Worm (Caenorhabditis elegans) whole organism, L4 larva: ENCODE results near the gene oef-1.

ENCODE experiments used
- F10B5.3 ChIP-seq: sonication (generic microtip); optimal IDR thresholded peaks from 2 replicates; lab custom pipeline; 2016; ENCODE audit warnings: mild to moderate bottlenecking, missing genetic modification characterization, missing compliant biosample characterization
- F26F4.8 ChIP-seq: fragments of 200-800 bp; sonication (Bioruptor generic); conservative IDR thresholded peaks from 2 replicates; pipeline ENCODE4 v1.3.6; 2022; ENCODE audit warnings: missing genetic modification characterization, missing compliant biosample characterization
- F37D6.2 ChIP-seq: sonication (generic microtip); optimal IDR thresholded peaks from 2 replicates; lab custom pipeline; 2016; ENCODE audit warnings: mild to moderate bottlenecking, missing genetic modification characterization, missing compliant biosample characterization
- R02D3.7 ChIP-seq: fragments of 150-350 bp; sonication (generic microtip); optimal IDR thresholded peaks from 3 replicates; lab custom pipeline; 2014; ENCODE audit warnings: missing biosample characterization, missing genetic modification characterization
- T20F7.1 ChIP-seq: fragments of 200-800 bp; sonication (Bioruptor generic); optimal IDR thresholded peaks from 2 replicates; lab custom pipeline; 2018; ENCODE audit warnings: mild to moderate bottlenecking, missing genetic modification characterization, missing compliant biosample characterization
- Y48G9A.11 ChIP-seq: fragments of 200-800 bp; sonication (Bioruptor generic); IDR thresholded peaks from 2 replicates; pipeline ENCODE4 v1.3.6; 2022; ENCODE audit warnings: missing genetic modification reagents, missing genetic modification characterization, missing compliant biosample characterization
- Y5F2A.4 ChIP-seq: fragments of 200-800 bp; sonication (Bioruptor generic); optimal IDR thresholded peaks from 2 replicates; lab custom pipeline; 2018; ENCODE audit warnings: mild to moderate bottlenecking, missing genetic modification characterization, missing compliant biosample characterization
- ZK337.2 ChIP-seq: fragments of 200-800 bp; sonication (Bioruptor generic); IDR thresholded peaks from 2 replicates; pipeline ENCODE4 v1.3.6; 2022; ENCODE audit warnings: missing genetic modification reagents, missing genetic modification characterization, missing compliant biosample characterization
- aha-1 ChIP-seq: fragments of 150-350 bp; peaks from one replicate; lab custom pipeline; 2014; ENCODE audit warnings: missing biosample characterization, missing genetic modification characterization
- ama-1 ChIP-seq: fragments of 150-350 bp; optimal IDR thresholded peaks from 2 replicates; lab custom pipeline; 2014; ENCODE audit warnings: inconsistent platforms, mixed read lengths
- ceh-20 ChIP-seq: fragments of 200-800 bp; sonication (Bioruptor generic); IDR thresholded peaks from 2 replicates; pipeline ENCODE4 v1.3.6; 2022; ENCODE audit warnings: missing genetic modification reagents, missing genetic modification characterization, missing compliant biosample characterization
- ceh-32 ChIP-seq: sonication (generic microtip); optimal IDR thresholded peaks from 2 replicates; lab custom pipeline; 2016; ENCODE audit warnings: mild to moderate bottlenecking, missing genetic modification characterization, missing compliant biosample characterization; ENCODE audit not compliant: poor library complexity
- ceh-44 ChIP-seq: fragments of 200-800 bp; sonication (Bioruptor generic); IDR thresholded peaks from 2 replicates; pipeline ENCODE4 v1.3.6; 2022; ENCODE audit warnings: missing genetic modification reagents, missing genetic modification characterization, missing compliant biosample characterization
- daf-12 ChIP-seq: fragments of 150-350 bp; optimal IDR thresholded peaks from 2 replicates; lab custom pipeline; 2014; ENCODE audit warnings: missing biosample characterization, missing genetic modification reagents, missing genetic modification characterization
- daf-16 ChIP-seq, 3 experiments: sonication (generic microtip); optimal IDR thresholded peaks; 2 replicates each; lab custom pipeline; 2016 to 2017; ENCODE audit warnings: missing genetic modification characterization in 3 of 3, missing genetic modification reagents in 3 of 3, mild to moderate bottlenecking in 2 of 3, missing compliant biosample characterization in 2 of 3, missing biosample characterization in 1 of 3, moderate library complexity in 1 of 3
- daf-19 ChIP-seq: fragments of 200-800 bp; sonication (Bioruptor generic); conservative IDR thresholded peaks from 2 replicates; pipeline ENCODE4 v1.3.6; 2022; ENCODE audit warnings: missing genetic modification characterization, missing compliant biosample characterization
- dmd-8 ChIP-seq: fragments of 200-800 bp; sonication (Bioruptor generic); IDR thresholded peaks from 2 replicates; pipeline ENCODE4 v1.3.6; 2022; ENCODE audit warnings: missing genetic modification characterization, missing compliant biosample characterization
- duxl-1 ChIP-seq: sonication (generic microtip); optimal IDR thresholded peaks from 2 replicates; lab custom pipeline; 2016; ENCODE audit warnings: mild to moderate bottlenecking, missing genetic modification characterization, moderate library complexity, missing compliant biosample characterization; ENCODE audit not compliant: poor library complexity
- fkh-10 ChIP-seq: fragments of 150-350 bp; optimal IDR thresholded peaks from 2 replicates; lab custom pipeline; 2014; ENCODE audit warnings: missing biosample characterization, missing genetic modification reagents, missing genetic modification characterization
- fos-1 ChIP-seq: fragments of 150-350 bp; optimal IDR thresholded peaks from 2 replicates; lab custom pipeline; 2014; ENCODE audit warnings: missing biosample characterization, missing genetic modification characterization
- hlh-11 ChIP-seq: fragments of 200-800 bp; sonication (Bioruptor generic); optimal IDR thresholded peaks from 2 replicates; lab custom pipeline; 2018; ENCODE audit warnings: mild to moderate bottlenecking, missing genetic modification characterization, missing compliant biosample characterization
- hlh-30 ChIP-seq: sonication (generic microtip); optimal IDR thresholded peaks from 2 replicates; lab custom pipeline; 2017; ENCODE audit warnings: antibody characterized with exemption, mild to moderate bottlenecking, missing genetic modification characterization, missing compliant biosample characterization; ENCODE audit not compliant: insufficient read depth
- jun-1 ChIP-seq: fragments of 150-350 bp; optimal IDR thresholded peaks from 2 replicates; lab custom pipeline; 2014; ENCODE audit warnings: missing biosample characterization, missing genetic modification reagents, missing genetic modification characterization
- lin-1 ChIP-seq: fragments of 200-800 bp; sonication (Bioruptor generic); IDR thresholded peaks from 2 replicates; pipeline ENCODE4 v1.3.6; 2022; ENCODE audit warnings: missing genetic modification reagents, missing genetic modification characterization, missing compliant biosample characterization
- lin-13 ChIP-seq: fragments of 150-350 bp; optimal IDR thresholded peaks from 2 replicates; lab custom pipeline; 2014; ENCODE audit warnings: missing biosample characterization, missing genetic modification reagents, missing genetic modification characterization
- lin-15B ChIP-seq: fragments of 150-350 bp; sonication (generic microtip); optimal IDR thresholded peaks from 3 replicates; lab custom pipeline; 2014; ENCODE audit warnings: missing biosample characterization, missing genetic modification characterization
- lir-3 ChIP-seq: sonication (generic microtip); optimal IDR thresholded peaks from 2 replicates; lab custom pipeline; 2016; ENCODE audit warnings: mild to moderate bottlenecking, missing genetic modification characterization, missing compliant biosample characterization
- lsy-2 ChIP-seq, 2 experiments: fragments of 150-350 bp in 1 of 2; sonication (generic microtip) in 1 of 2; optimal IDR thresholded peaks; 2 replicates each; lab custom pipeline; 2014 to 2017; ENCODE audit warnings: missing biosample characterization in 2 of 2, missing genetic modification characterization in 2 of 2
- mdl-1 ChIP-seq, 2 experiments: fragments of 150-350 bp in 1 of 2; sonication (generic microtip) in 1 of 2; optimal IDR thresholded peaks; 2 replicates each; lab custom pipeline; 2014 to 2017; ENCODE audit warnings: missing biosample characterization in 2 of 2, missing genetic modification characterization in 2 of 2
- mep-1 ChIP-seq: fragments of 150-350 bp; sonication (generic microtip); optimal IDR thresholded peaks from 3 replicates; lab custom pipeline; 2014; ENCODE audit warnings: missing biosample characterization, missing genetic modification characterization
- mxl-3 ChIP-seq: fragments of 200-800 bp; sonication (Bioruptor generic); optimal IDR thresholded peaks from 2 replicates; lab custom pipeline; 2018; ENCODE audit warnings: mild to moderate bottlenecking, missing genetic modification characterization, missing compliant biosample characterization
- nhr-10 ChIP-seq: fragments of 150-350 bp; optimal IDR thresholded peaks from 2 replicates; lab custom pipeline; 2014; ENCODE audit warnings: missing biosample characterization, missing genetic modification characterization
- nhr-102 ChIP-seq: sonication (generic microtip); optimal IDR thresholded peaks from 2 replicates; lab custom pipeline; 2016; ENCODE audit warnings: mild to moderate bottlenecking, missing genetic modification characterization, moderate library complexity, missing compliant biosample characterization
- nhr-25 ChIP-seq: sonication (generic microtip); optimal IDR thresholded peaks from 2 replicates; lab custom pipeline; 2017; ENCODE audit warnings: missing genetic modification characterization, mild to moderate bottlenecking, missing compliant biosample characterization, antibody characterized with exemption, moderate library complexity, borderline replicate concordance; ENCODE audit not compliant: insufficient read depth
- nhr-28 ChIP-seq: fragments of 150-350 bp; optimal IDR thresholded peaks from 2 replicates; lab custom pipeline; 2014; ENCODE audit warnings: missing biosample characterization, missing genetic modification characterization
- nhr-41 ChIP-seq: fragments of 200-800 bp; sonication (Bioruptor generic); IDR thresholded peaks from 2 replicates; pipeline ENCODE4 v1.3.6; 2022; ENCODE audit warnings: missing genetic modification reagents, missing genetic modification characterization, missing compliant biosample characterization
- php-3 ChIP-seq: fragments of 200-800 bp; sonication (Bioruptor generic); IDR thresholded peaks from 2 replicates; pipeline ENCODE4 v1.3.6; 2022; ENCODE audit warnings: missing genetic modification reagents, missing genetic modification characterization, missing compliant biosample characterization
- pqm-1 ChIP-seq: sonication (generic microtip); optimal IDR thresholded peaks from 2 replicates; lab custom pipeline; 2017; ENCODE audit warnings: missing biosample characterization, missing genetic modification characterization
- rbr-2 ChIP-seq: sonication (generic microtip); optimal IDR thresholded peaks from 2 replicates; lab custom pipeline; 2016; ENCODE audit warnings: missing genotype, missing genetic modification characterization, missing compliant biosample characterization
- sdz-12 ChIP-seq: fragments of 200-800 bp; sonication (Bioruptor generic); optimal IDR thresholded peaks from 2 replicates; lab custom pipeline; 2018; ENCODE audit warnings: mild to moderate bottlenecking, missing genetic modification characterization, missing compliant biosample characterization
- set-16 ChIP-seq: fragments of 200-800 bp; sonication (Bioruptor generic); IDR thresholded peaks from 2 replicates; pipeline ENCODE4 v1.3.6; 2022; ENCODE audit warnings: missing genetic modification reagents, missing genetic modification characterization, missing compliant biosample characterization
- unc-62 ChIP-seq, 3 experiments: fragments of 150-350 bp in 1 of 3; sonication (generic microtip); optimal IDR thresholded peaks in 2 of 3; peaks in 1 of 3; 1 replicate in 1 of 3; 2 replicates in 2 of 3; lab custom pipeline; 2014 to 2017; ENCODE audit warnings: missing biosample characterization in 3 of 3, missing genetic modification characterization in 3 of 3, missing genetic modification reagents in 3 of 3, missing genotype in 1 of 3
- vab-7 ChIP-seq: fragments of 200-800 bp; sonication (Bioruptor generic); IDR thresholded peaks from 2 replicates; pipeline ENCODE4 v1.3.6; 2022; ENCODE audit warnings: missing genetic modification reagents, missing genetic modification characterization, missing compliant biosample characterization
- zfp-3 ChIP-seq: fragments of 200-800 bp; sonication (Bioruptor generic); conservative IDR thresholded peaks from 2 replicates; pipeline ENCODE4 v1.3.6; 2022; ENCODE audit warnings: missing genetic modification reagents, missing genetic modification characterization, missing compliant biosample characterization
- zip-11 ChIP-seq: fragments of 200-800 bp; sonication (Bioruptor generic); IDR thresholded peaks from 2 replicates; pipeline ENCODE4 v1.3.6; 2022; ENCODE audit warnings: missing genetic modification characterization, missing compliant biosample characterization

oef-1 gene

ce11 chrIV:7542485-7543001, 5.7 kb upstream of the oef-1 start, which contains the start of gene R05G6.10:
Gene R05G6.10, minus strand, starts transcription at chrIV:7542535.
- TF ChIP-seq lir-3 (tag; lab: Kevin White, UChicago) (no peak), unc-62 (GFP tag; optimal IDR thresholded peaks at IDR 0.05 in 1 of 2; lab: Kevin White, UChicago) (peak in 1 of 2 experiments; percentile 88), unc-62 (tag; optimal IDR thresholded peaks at IDR 0.05; lab: Kevin White, UChicago) (no peak)

DNA sequence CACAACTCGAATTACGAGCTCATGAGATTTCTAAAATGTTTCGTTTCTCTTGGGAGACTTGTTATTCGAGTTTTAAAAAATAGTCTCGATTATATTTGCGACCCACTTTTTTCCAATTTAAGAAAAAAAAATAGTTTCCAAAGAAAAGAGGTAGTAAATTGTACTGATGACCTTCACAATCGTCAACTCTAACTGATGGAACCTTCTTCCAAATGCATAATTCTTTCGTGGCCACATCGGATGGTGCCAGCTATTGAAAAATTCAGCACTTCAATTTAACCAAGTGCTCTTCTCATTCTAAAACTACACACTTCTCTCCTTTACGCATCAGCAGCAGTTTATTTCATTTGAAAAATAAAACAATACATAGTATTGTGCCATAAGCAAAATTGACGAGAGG, 4.6 kb upstream of the oef-1 start:
- TF ChIP-seq aha-1, result peak; percentile 39
- TF ChIP-seq fkh-10 (GFP tag; lab: Kevin White, UChicago), result no peak
- TF ChIP-seq unc-62 (GFP tag; optimal IDR thresholded peaks at IDR 0.05 in 1 of 2; lab: Kevin White, UChicago), result peak in 1 of 2 experiments; percentile 95
- no peak for TF ChIP-seq unc-62 (tag; optimal IDR thresholded peaks at IDR 0.05; lab: Kevin White, UChicago)

ce11 chrIV:7549844-7550243, 1.6 kb downstream of the oef-1 start:
- TF ChIP-seq vab-7 (GFP tag; lab: Robert Waterston, UW) (0 out of 2 replicates have a peak, but pooled peaks have one; percentile 23), nhr-41 (peak; percentile 65; the same call in 1 of the 2 replicates), daf-19 (GFP tag; lab: Robert Waterston, UW) (no peak), R02D3.7 (no peak), daf-12 (tag; lab: Kevin White, UChicago) (no peak), ceh-20 (GFP tag; lab: Robert Waterston, UW) (no peak), duxl-1 (tag; lab: Kevin White, UChicago) (no peak), jun-1 (no peak), pqm-1 (peak; percentile 42), nhr-10 (tag; lab: Kevin White, UChicago) (no peak), Y5F2A.4 (GFP tag; lab: Kevin White, UChicago) (no peak), nhr-28 (tag; lab: Kevin White, UChicago) (peak; percentile 70), rbr-2 (tag; lab: Kevin White, UChicago) (peak; percentile 2), lin-13 (peak; percentile 29), F26F4.8 (GFP tag; lab: Robert Waterston, UW) (no peak), ama-1 (lab: Kevin White, UChicago) (no peak), sdz-12 (no peak), set-16 (GFP tag; lab: Robert Waterston, UW) (0 out of 2 replicates have a peak, but pooled peaks have one; percentile 17), php-3 (GFP tag; lab: Robert Waterston, UW) (no peak; the same call in 1 of the 2 replicates), Y48G9A.11 (GFP tag; lab: Robert Waterston, UW) (0 out of 2 replicates have a peak, but pooled peaks have one; percentile 21), ceh-32 (tag; lab: Kevin White, UChicago) (no peak), ceh-44 (GFP tag; lab: Robert Waterston, UW) (no peak), zfp-3 (GFP tag; lab: Robert Waterston, UW) (no peak), lin-15B (tag; lab: Kevin White, UChicago) (no peak), mxl-3 (GFP tag; lab: Kevin White, UChicago) (peak; percentile 74), F37D6.2 (tag; lab: Kevin White, UChicago) (no peak), zip-11 (GFP tag; lab: Robert Waterston, UW) (no peak), lsy-2 (tag; optimal IDR thresholded peaks at IDR 0.05; lab: Kevin White, UChicago) (peak in 1 of 2 experiments; percentile 48), nhr-25 (tag; lab: Kevin White, UChicago) (no peak), T20F7.1 (GFP tag; lab: Kevin White, UChicago) (no peak), hlh-30 (tag; lab: Kevin White, UChicago) (peak; percentile 61), mep-1 (tag; lab: Kevin White, UChicago) (peak; percentile 68), hlh-11 (tag; lab: Kevin White, UChicago) (peak; percentile 79), lin-1 (peak; percentile 60), fos-1 (tag; lab: Kevin White, UChicago) (no peak), daf-16 (GFP tag; optimal IDR thresholded peaks at IDR 0.05; lab: Kevin White, UChicago) (no peak), daf-16 (tag; optimal IDR thresholded peaks at IDR 0.05; lab: Kevin White, UChicago) (peak; percentile 83), mdl-1 (tag; optimal IDR thresholded peaks at IDR 0.05; lab: Kevin White, UChicago) (peak in 1 of 2 experiments; percentile 6), dmd-8 (GFP tag; lab: Robert Waterston, UW) (no peak), ZK337.2 (GFP tag; lab: Robert Waterston, UW) (no peak), nhr-102 (tag; lab: Kevin White, UChicago) (peak; percentile 25), F10B5.3 (tag; lab: Kevin White, UChicago) (no peak)
